Worm (Caenorhabditis elegans) whole organism, late embryonic: ENCODE measurements around the gene F07G6.10.
"Not testable (repeated sequence)": the region's sequence is repeated elsewhere in the genome, so short reads cannot be mapped to it uniquely, and the experiment has no call there.

Experiments used
- ceh-18 ChIP-seq: sonication (generic microtip); optimal IDR thresholded peaks from 2 replicates; lab custom pipeline; 2016; ENCODE audit warnings: missing genetic modification characterization, missing compliant biosample characterization
- nfya-1 ChIP-seq: sonication (generic microtip); optimal IDR thresholded peaks from 2 replicates; lab custom pipeline; 2017; ENCODE audit warnings: missing genetic modification characterization, mild to moderate bottlenecking, missing compliant biosample characterization, antibody characterized with exemption, moderate library complexity
- pqm-1 ChIP-seq: sonication (generic microtip); optimal IDR thresholded peaks from 2 replicates; lab custom pipeline; 2016; ENCODE audit warnings: missing genetic modification characterization, missing compliant biosample characterization

ce11 chrX:1690894-1691293, 46.8 kb upstream of the F07G6.10 start, which contains the start of gene C36C9.6:
- TF ChIP-seq pqm-1, ceh-18, nfya-1 (tag; lab: Kevin White, UChicago): not testable (repeated sequence)
